Fruit fly (Drosophila melanogaster) whole organism, wandering third instar larva: ENCODE data around the gene CG18178.

ENCODE experiments used
- Abd-B ChIP-seq: fragments of >200 bp; optimal IDR thresholded peaks from 2 replicates; lab custom pipeline; 2017; ENCODE audit warnings: missing biosample characterization, missing genetic modification characterization
- CG9705 ChIP-seq: fragments of 200-800 bp; sonication (Bioruptor generic); optimal IDR thresholded peaks from 2 replicates; lab custom pipeline; 2018; ENCODE audit warnings: missing biosample characterization, mild to moderate bottlenecking, missing genetic modification characterization
- CrebA ChIP-seq: fragments of 200-800 bp; sonication (Bioruptor generic); optimal IDR thresholded peaks from 2 replicates; lab custom pipeline; 2016; ENCODE audit warnings: missing biosample characterization, mild to moderate bottlenecking, missing genetic modification characterization, borderline replicate concordance
- Dfd ChIP-seq: fragments of >200 bp; optimal IDR thresholded peaks from 2 replicates; lab custom pipeline; 2017; ENCODE audit warnings: missing biosample characterization, missing genetic modification characterization
- Dif ChIP-seq: fragments of 200-275, 200-300 bp; sonication (Bioruptor generic); optimal IDR thresholded peaks from 2 replicates; lab custom pipeline; 2018; ENCODE audit warnings: missing biosample characterization, missing genetic modification characterization; ENCODE audit not compliant: partially characterized antibody
- GATAd ChIP-seq: sonication (Bioruptor generic); optimal IDR thresholded peaks from 2 replicates; lab custom pipeline; 2016; ENCODE audit warnings: missing biosample characterization, missing genetic modification characterization
- Hnf4 ChIP-seq: fragments of 200-800 bp; sonication (Bioruptor generic); optimal IDR thresholded peaks from 2 replicates; lab custom pipeline; 2016; ENCODE audit warnings: missing biosample characterization, mild to moderate bottlenecking, missing genetic modification characterization
- Hr78 ChIP-seq: fragments of >200 bp; optimal IDR thresholded peaks from 2 replicates; lab custom pipeline; 2017; ENCODE audit warnings: missing biosample characterization, missing genetic modification characterization
- Mio ChIP-seq: sonication (Bioruptor generic); optimal IDR thresholded peaks from 2 replicates; lab custom pipeline; 2016; ENCODE audit warnings: missing biosample characterization, missing genetic modification characterization
- Myc ChIP-seq: fragments of >200 bp; optimal IDR thresholded peaks from 2 replicates; lab custom pipeline; 2017
- N ChIP-seq: fragments of >200 bp; optimal IDR thresholded peaks from 2 replicates; lab custom pipeline; 2018; ENCODE audit warnings: missing biosample characterization, missing external identifiers, missing genetic modification characterization
- OdsH ChIP-seq: fragments of 200-800 bp; sonication (Bioruptor generic); optimal IDR thresholded peaks from 2 replicates; lab custom pipeline; 2016; ENCODE audit warnings: missing biosample characterization, mild to moderate bottlenecking, missing genetic modification characterization
- Rel ChIP-seq, 2 experiments: fragments of 200-800 bp; sonication (Bioruptor generic) in 1 of 2; optimal IDR thresholded peaks; 2 replicates in 1 of 2; 3 replicates in 1 of 2; lab custom pipeline; 2016 to 2019; ENCODE audit warnings: mild to moderate bottlenecking in 2 of 2, missing biosample characterization in 2 of 2, missing genetic modification characterization in 2 of 2, moderate library complexity in 1 of 2
- Vsx2 ChIP-seq: fragments of 200-300, 225-300 bp; sonication (Bioruptor generic); optimal IDR thresholded peaks from 2 replicates; lab custom pipeline; 2018; ENCODE audit warnings: missing biosample characterization, missing genetic modification characterization; ENCODE audit not compliant: partially characterized antibody
- br ChIP-seq: fragments of 200-800 bp; sonication (Bioruptor generic); optimal IDR thresholded peaks from 2 replicates; lab custom pipeline; 2016; ENCODE audit warnings: missing biosample characterization, missing genetic modification characterization
- ey ChIP-seq: fragments of 200-800 bp; sonication (Bioruptor generic); optimal IDR thresholded peaks from 2 replicates; lab custom pipeline; 2016; ENCODE audit warnings: missing biosample characterization, missing genetic modification characterization
- foxo ChIP-seq, 2 experiments: fragments of 200-800 bp; sonication (Bioruptor generic); optimal IDR thresholded peaks; 2 replicates in 1 of 2; 3 replicates in 1 of 2; lab custom pipeline; 2016 to 2017; ENCODE audit warnings: missing biosample characterization in 2 of 2, missing genetic modification characterization in 2 of 2
- fru ChIP-seq: fragments of 200-800 bp; sonication (Bioruptor generic); optimal IDR thresholded peaks from 3 replicates; lab custom pipeline; 2016; ENCODE audit warnings: missing biosample characterization, mild to moderate bottlenecking, missing genetic modification characterization
- h ChIP-seq: fragments of 200-800 bp; sonication (Bioruptor generic); optimal IDR thresholded peaks from 3 replicates; lab custom pipeline; 2016; ENCODE audit warnings: missing biosample characterization, mild to moderate bottlenecking, missing genetic modification characterization
- jim ChIP-seq: fragments of 175-275, 200-325 bp; sonication (Bioruptor generic); optimal IDR thresholded peaks from 2 replicates; lab custom pipeline; 2016; ENCODE audit warnings: missing biosample characterization, mild to moderate bottlenecking, missing genetic modification characterization
- pan ChIP-seq: fragments of >200 bp; optimal IDR thresholded peaks from 2 replicates; lab custom pipeline; 2017
- psq ChIP-seq: fragments of 200-800 bp; sonication (Bioruptor generic); optimal IDR thresholded peaks from 3 replicates; lab custom pipeline; 2017; ENCODE audit warnings: missing biosample characterization, mild to moderate bottlenecking, missing genetic modification characterization, moderate library complexity
- rgr ChIP-seq: fragments of 200-800 bp; sonication (Bioruptor generic); optimal IDR thresholded peaks from 3 replicates; lab custom pipeline; 2016; ENCODE audit warnings: missing biosample characterization, mild to moderate bottlenecking, missing genetic modification characterization
- sv ChIP-seq: fragments of 200-800 bp; sonication (Bioruptor generic); optimal IDR thresholded peaks from 3 replicates; lab custom pipeline; 2016; ENCODE audit warnings: missing biosample characterization, missing genetic modification characterization
- usp ChIP-seq: fragments of >200 bp; optimal IDR thresholded peaks from 2 replicates; lab custom pipeline; 2017; ENCODE audit warnings: missing biosample characterization, missing genetic modification characterization
- woc ChIP-seq: sonication (Bioruptor generic); optimal IDR thresholded peaks from 2 replicates; lab custom pipeline; 2016; ENCODE audit warnings: missing biosample characterization, mild to moderate bottlenecking, missing genetic modification characterization

CG18178 gene

dm6 chr3L:9712066-9712789, 6.7 kb downstream of the CG18178 start:
- peak; percentile 16 for TF ChIP-seq ey (GFP tag; lab: Kevin White, UChicago)
- no peak for TF ChIP-seq Abd-B (GFP tag; lab: Kevin White, UChicago)
- no peak for TF ChIP-seq GATAd (GFP tag; lab: Kevin White, UChicago)
- no peak for TF ChIP-seq usp (GFP tag; lab: Kevin White, UChicago)
- no peak for TF ChIP-seq br (GFP tag; lab: Kevin White, UChicago)
- TF ChIP-seq Dfd (GFP tag; lab: Kevin White, UChicago): no peak
- TF ChIP-seq h (GFP tag; lab: Kevin White, UChicago): peak; percentile 39
- TF ChIP-seq OdsH (GFP tag; lab: Kevin White, UChicago): peak; percentile 19
- TF ChIP-seq foxo (GFP tag; optimal IDR thresholded peaks at IDR 0.05; lab: Kevin White, UChicago): peak in 1 of 2 experiments; percentile 40
- TF ChIP-seq psq (GFP tag; lab: Kevin White, UChicago): peak; percentile 24

dm6 chr3L:9711203-9711602, 7.7 kb downstream of the CG18178 start:
- TF ChIP-seq Hnf4 (GFP tag; lab: Kevin White, UChicago) (no peak), Rel (GFP tag; optimal IDR thresholded peaks at IDR 0.05; lab: Kevin White, UChicago) (no peak), Rel (tag; optimal IDR thresholded peaks at IDR 0.05; lab: Kevin White, UChicago) (peak; percentile 95), Abd-B (GFP tag; lab: Kevin White, UChicago) (no peak), CG9705 (GFP tag; lab: Kevin White, UChicago) (no peak)

dm6 chr3L:9708797-9709196, 10.1 kb downstream of the CG18178 start:
- TF ChIP-seq OdsH (GFP tag; lab: Kevin White, UChicago) (no peak), Hnf4 (GFP tag; lab: Kevin White, UChicago) (no peak), Dfd (GFP tag; lab: Kevin White, UChicago) (peak; percentile 96)

- no peak for TF ChIP-seq GATAd (GFP tag; lab: Kevin White, UChicago)
- no peak for TF ChIP-seq psq (GFP tag; lab: Kevin White, UChicago)
- TF ChIP-seq usp (GFP tag; lab: Kevin White, UChicago): no peak
- no peak for TF ChIP-seq CG9705 (GFP tag; lab: Kevin White, UChicago)
- no peak for TF ChIP-seq h (GFP tag; lab: Kevin White, UChicago)
- no peak for TF ChIP-seq OdsH (GFP tag; lab: Kevin White, UChicago)
- no peak for TF ChIP-seq Abd-B (GFP tag; lab: Kevin White, UChicago)
- no peak for TF ChIP-seq Dif (GFP tag; lab: Kevin White, UChicago)
- TF ChIP-seq sv (GFP tag; lab: Kevin White, UChicago): no peak
Measured at dm6 chr3L:9705591-9705990, 13.4 kb downstream of the CG18178 start.

dm6 chr3L:9704162-9704748, 14.7 kb downstream of the CG18178 start, which contains the start of gene CG16711:
Gene CG16711, plus strand, starts transcription at chr3L:9704331.
- TF ChIP-seq Rel (GFP tag; optimal IDR thresholded peaks at IDR 0.05; lab: Kevin White, UChicago) (no peak), Rel (tag; optimal IDR thresholded peaks at IDR 0.05; lab: Kevin White, UChicago) (peak; percentile 38), Hr78 (GFP tag; lab: Kevin White, UChicago) (no peak)

dm6 chr3L:9703495-9703894, 15.4 kb downstream of the CG18178 start, which contains the start of gene CG6761:
Gene CG6761, minus strand, starts transcription at chr3L:9703595.
- TF ChIP-seq Vsx2: no peak
- TF ChIP-seq GATAd (GFP tag; lab: Kevin White, UChicago): no peak
- TF ChIP-seq Dfd (GFP tag; lab: Kevin White, UChicago): no peak
- no peak for TF ChIP-seq CrebA
- no peak for TF ChIP-seq pan
- no peak for TF ChIP-seq Mio (GFP tag; lab: Kevin White, UChicago)
- no peak for TF ChIP-seq fru (GFP tag; lab: Kevin White, UChicago)
- TF ChIP-seq N (GFP tag; lab: Kevin White, UChicago): no peak
- TF ChIP-seq CG9705 (GFP tag; lab: Kevin White, UChicago): no peak
- TF ChIP-seq OdsH (GFP tag; lab: Kevin White, UChicago): no peak
- TF ChIP-seq sv (GFP tag; lab: Kevin White, UChicago): no peak
- TF ChIP-seq Dif (GFP tag; lab: Kevin White, UChicago): no peak
- TF ChIP-seq woc (GFP tag; lab: Kevin White, UChicago): no peak
- TF ChIP-seq Abd-B (GFP tag; lab: Kevin White, UChicago): no peak
- no peak for TF ChIP-seq jim (GFP tag; lab: Kevin White, UChicago)
- TF ChIP-seq rgr (GFP tag; lab: Kevin White, UChicago): no peak
- no peak for TF ChIP-seq Myc (lab: Kevin White, UChicago)
